Fruit fly (Drosophila melanogaster): Measurements from ENCODE around the gene mfrn.
A peak's percentile ranks its signal among the peaks of the same experiment; 100 is the strongest.

Gene mfrn

DNA sequence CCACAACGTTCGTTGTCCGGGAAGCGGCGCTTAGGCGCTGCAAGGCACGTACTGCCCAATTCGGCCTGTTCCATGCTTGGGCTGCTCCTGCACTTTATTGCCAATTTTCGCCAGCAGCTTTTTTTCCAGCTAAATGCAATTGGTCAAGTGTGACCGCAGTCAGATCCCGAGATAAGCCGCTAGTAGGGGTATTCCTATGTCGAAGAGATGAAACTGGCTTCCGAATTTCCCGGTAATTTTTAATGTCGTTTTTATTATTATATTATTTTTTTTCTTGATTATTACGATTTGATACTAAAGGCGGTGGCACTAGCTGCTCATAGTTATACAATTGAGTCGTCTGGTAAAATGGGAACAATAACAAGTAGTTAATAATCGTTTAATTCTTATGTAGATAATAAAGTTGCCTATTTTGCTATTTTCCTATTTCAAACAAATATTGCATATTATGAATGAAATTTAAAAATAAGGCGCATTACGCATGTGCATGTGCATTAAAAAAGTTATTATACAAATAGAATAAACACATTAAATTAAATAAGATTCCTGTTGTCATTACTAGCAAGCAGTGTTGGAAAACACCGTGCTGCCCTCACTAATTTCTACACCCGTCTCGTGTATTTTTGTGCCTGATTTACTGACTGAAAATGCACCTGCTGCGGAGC lies 31.3 kb downstream of the mfrn start, which contains the start of the genes CG5003 and mRpS22 (continued):
- peak; percentile 27 for TF ChIP-seq NC2α (GFP tag; optimal IDR thresholded peaks at IDR 0.05)
- TF ChIP-seq otp (GFP tag; IDR thresholded peaks at IDR 0.05) = no peak
- no peak for TF ChIP-seq MTF-1 (GFP tag; optimal IDR thresholded peaks at IDR 0.05; ENCODE audit: borderline replicate concordance)
- peak; percentile 6; the same call in 1 of the 3 replicates for TF ChIP-seq CG34224 (GFP tag; IDR thresholded peaks at IDR 0.05; ENCODE audit: partially characterized antibody)
- no peak for TF ChIP-seq so (GFP tag; IDR thresholded peaks at IDR 0.05)
- TF ChIP-seq CG12299 (tag; optimal IDR thresholded peaks at IDR 0.05) = no peak
- TF ChIP-seq lov (optimal IDR thresholded peaks at IDR 0.05) = no peak
- TF ChIP-seq lov (GFP tag; IDR thresholded peaks at IDR 0.05) = no peak
- peak; percentile 39 for TF ChIP-seq twi (tag; optimal IDR thresholded peaks at IDR 0.05)
- peak; percentile 28 for TF ChIP-seq H2.0 (GFP tag; IDR thresholded peaks at IDR 0.05)
- peak; percentile 22 for TF ChIP-seq pum (GFP tag; optimal IDR thresholded peaks at IDR 0.05)
- peak; percentile 1 for TF ChIP-seq bab2 (GFP tag; optimal IDR thresholded peaks at IDR 0.05)
- TF ChIP-seq Deaf1 (tag; optimal IDR thresholded peaks at IDR 0.05) = peak; percentile 22
- TF ChIP-seq psq (GFP tag; optimal IDR thresholded peaks at IDR 0.05) = no peak
- no peak for TF ChIP-seq fru (optimal IDR thresholded peaks at IDR 0.05)
- no peak for TF ChIP-seq Hr78 (GFP tag; optimal IDR thresholded peaks at IDR 0.05)
- TF ChIP-seq wek (GFP tag; optimal IDR thresholded peaks at IDR 0.05) = peak; percentile 94
- TF ChIP-seq her (GFP tag; optimal IDR thresholded peaks at IDR 0.05) = no peak
- peak; percentile 69 for TF ChIP-seq CG3281 (GFP tag; optimal IDR thresholded peaks at IDR 0.05)
- peak; percentile 73 for TF ChIP-seq Nf-YC (tag; optimal IDR thresholded peaks at IDR 0.05)
- TF ChIP-seq Ets97D (GFP tag; optimal IDR thresholded peaks at IDR 0.05) = no peak
- no peak for TF ChIP-seq CG7786 (GFP tag; optimal IDR thresholded peaks at IDR 0.05)
- TF ChIP-seq BtbVII (GFP tag; optimal IDR thresholded peaks at IDR 0.05) = peak; percentile 47
- TF ChIP-seq Atf-2 (GFP tag; optimal IDR thresholded peaks at IDR 0.05) = no peak
- peak; percentile 16; the same call in 1 of the 2 replicates for TF ChIP-seq E2f2 (GFP tag; IDR thresholded peaks at IDR 0.05)
- TF ChIP-seq NfI (GFP tag; optimal IDR thresholded peaks at IDR 0.05) = peak; percentile 58
- TF ChIP-seq CG4617 (GFP tag; optimal IDR thresholded peaks at IDR 0.05; ENCODE audit: borderline replicate concordance) = no peak
- peak; percentile 64 for TF ChIP-seq CG30020 (tag; optimal IDR thresholded peaks at IDR 0.05)
- peak; percentile 51 for TF ChIP-seq CG2116 (GFP tag; optimal IDR thresholded peaks at IDR 0.05)
- TF ChIP-seq CG17568 (GFP tag; optimal IDR thresholded peaks at IDR 0.05) = no peak
- no peak for TF ChIP-seq Poxn (GFP tag; IDR thresholded peaks at IDR 0.05)
- TF ChIP-seq CG43689 (GFP tag; IDR thresholded peaks at IDR 0.05) = no peak
- 0 out of 2 replicates have a peak, but pooled peaks have one; percentile 9 for TF ChIP-seq bbx (GFP tag; IDR thresholded peaks at IDR 0.05; ENCODE audit: partially characterized antibody)
- no peak for TF ChIP-seq Stat92E (GFP tag; optimal IDR thresholded peaks at IDR 0.05)
- TF ChIP-seq h (optimal IDR thresholded peaks at IDR 0.05) = no peak
- TF ChIP-seq sisA (GFP tag; IDR thresholded peaks at IDR 0.05) = no peak
- no peak for TF ChIP-seq corto (GFP tag; optimal IDR thresholded peaks at IDR 0.05)
- TF ChIP-seq CG15696 (tag; optimal IDR thresholded peaks at IDR 0.05) = peak; percentile 58
- TF ChIP-seq Lim3 (GFP tag; IDR thresholded peaks at IDR 0.05) = no peak
- TF ChIP-seq CG2712 (tag; optimal IDR thresholded peaks at IDR 0.05) = peak; percentile 69
- TF ChIP-seq Mes4 (GFP tag; optimal IDR thresholded peaks at IDR 0.05) = no peak
- TF ChIP-seq pho (GFP tag; optimal IDR thresholded peaks at IDR 0.05) = peak; percentile 16
- no peak for TF ChIP-seq CG14860 (GFP tag; IDR thresholded peaks at IDR 0.05; ENCODE audit: partially characterized antibody)
- TF ChIP-seq CG3407 (GFP tag; optimal IDR thresholded peaks at IDR 0.05) = peak; percentile 17
- peak; percentile 69 for TF ChIP-seq CG12104 (GFP tag; optimal IDR thresholded peaks at IDR 0.05)
- TF ChIP-seq gsb-n (tag; optimal IDR thresholded peaks at IDR 0.05) = peak; percentile 54
- TF ChIP-seq Oli (tag; optimal IDR thresholded peaks at IDR 0.05) = peak; percentile 28
- TF ChIP-seq gcm2 (GFP tag; optimal IDR thresholded peaks at IDR 0.05) = no peak
- peak; percentile 18; the same call in 1 of the 2 replicates for TF ChIP-seq wor (GFP tag; IDR thresholded peaks at IDR 0.05)
- TF ChIP-seq tap (tag; optimal IDR thresholded peaks at IDR 0.05) = peak; percentile 8

All from whole organism, embryonic.